Worm (Caenorhabditis elegans) whole organism, early embryonic: Measurements from ENCODE around the gene Y69E1A.5.

Source experiments
- B0310.2 ChIP-seq: sonication (generic microtip); optimal IDR thresholded peaks from 2 replicates; lab custom pipeline; 2016; ENCODE audit warnings: mild to moderate bottlenecking, missing genetic modification characterization, missing compliant biosample characterization
- F13C5.2 ChIP-seq: sonication (generic microtip); optimal IDR thresholded peaks from 2 replicates; lab custom pipeline; 2017; ENCODE audit warnings: mild to moderate bottlenecking, missing genetic modification characterization, inconsistent platforms, missing compliant biosample characterization
- aly-1 ChIP-seq: sonication (generic microtip); optimal IDR thresholded peaks from 2 replicates; lab custom pipeline; 2016; ENCODE audit warnings: missing genetic modification characterization, missing compliant biosample characterization
- ama-1 ChIP-seq: fragments of 150-350 bp; optimal IDR thresholded peaks from 2 replicates; lab custom pipeline; 2014
- ceh-13 ChIP-seq: fragments of 200-800 bp; sonication (Bioruptor generic); optimal IDR thresholded peaks from 2 replicates; lab custom pipeline; 2018; ENCODE audit warnings: mild to moderate bottlenecking, missing genetic modification characterization, missing compliant biosample characterization
- ceh-36 ChIP-seq: sonication (generic microtip); optimal IDR thresholded peaks from 2 replicates; lab custom pipeline; 2016; ENCODE audit warnings: missing genetic modification characterization, inconsistent platforms, missing compliant biosample characterization
- ets-7 ChIP-seq: sonication (generic microtip); optimal IDR thresholded peaks from 2 replicates; lab custom pipeline; 2016; ENCODE audit warnings: missing genotype, missing genetic modification characterization, missing compliant biosample characterization
- flt-1 ChIP-seq: fragments of 200-800 bp; sonication (Bioruptor generic); IDR thresholded peaks from 2 replicates; pipeline ENCODE4 v1.3.6; 2022; ENCODE audit warnings: missing genetic modification characterization, missing compliant biosample characterization
- hmbx-1 ChIP-seq: sonication (generic microtip); optimal IDR thresholded peaks from 2 replicates; lab custom pipeline; 2016; ENCODE audit warnings: mild to moderate bottlenecking, missing genetic modification characterization, missing compliant biosample characterization
- hmg-4 ChIP-seq: fragments of 200-800 bp; sonication (Bioruptor generic); optimal IDR thresholded peaks from 2 replicates; lab custom pipeline; 2018; ENCODE audit warnings: mild to moderate bottlenecking, missing genetic modification characterization, missing compliant biosample characterization
- hnd-1 ChIP-seq: sonication (generic microtip); optimal IDR thresholded peaks from 2 replicates; lab custom pipeline; 2016; ENCODE audit warnings: missing genetic modification characterization, missing compliant biosample characterization
- pes-1 ChIP-seq: fragments of 200-800 bp; sonication (Bioruptor generic); IDR thresholded peaks from 2 replicates; pipeline ENCODE4 v1.3.6; 2022; ENCODE audit warnings: missing genetic modification reagents, missing genetic modification characterization, missing compliant biosample characterization
- scrt-1 ChIP-seq: fragments of 200-800 bp; sonication (Bioruptor generic); IDR thresholded peaks from 2 replicates; pipeline ENCODE4 v1.3.6; 2022; ENCODE audit warnings: missing genetic modification characterization, missing compliant biosample characterization
- sea-1 ChIP-seq: fragments of 200-800 bp; sonication (Bioruptor generic); conservative IDR thresholded peaks from 2 replicates; pipeline ENCODE4 v1.3.6; 2022; ENCODE audit warnings: missing genetic modification characterization, missing compliant biosample characterization
- tbx-11 ChIP-seq: fragments of 200-800 bp; sonication (Bioruptor generic); IDR thresholded peaks from 2 replicates; pipeline ENCODE4 v1.3.6; 2022; ENCODE audit warnings: missing genetic modification characterization, missing compliant biosample characterization
- tbx-37 ChIP-seq: fragments of 200-800 bp; sonication (Bioruptor generic); conservative IDR thresholded peaks from 2 replicates; pipeline ENCODE4 v1.3.6; 2022; ENCODE audit warnings: missing genetic modification reagents, missing genetic modification characterization, missing compliant biosample characterization
- tra-4 ChIP-seq: sonication (generic microtip); optimal IDR thresholded peaks from 2 replicates; lab custom pipeline; 2017; ENCODE audit warnings: missing genetic modification characterization, missing compliant biosample characterization

Gene Y69E1A.5

DNA sequence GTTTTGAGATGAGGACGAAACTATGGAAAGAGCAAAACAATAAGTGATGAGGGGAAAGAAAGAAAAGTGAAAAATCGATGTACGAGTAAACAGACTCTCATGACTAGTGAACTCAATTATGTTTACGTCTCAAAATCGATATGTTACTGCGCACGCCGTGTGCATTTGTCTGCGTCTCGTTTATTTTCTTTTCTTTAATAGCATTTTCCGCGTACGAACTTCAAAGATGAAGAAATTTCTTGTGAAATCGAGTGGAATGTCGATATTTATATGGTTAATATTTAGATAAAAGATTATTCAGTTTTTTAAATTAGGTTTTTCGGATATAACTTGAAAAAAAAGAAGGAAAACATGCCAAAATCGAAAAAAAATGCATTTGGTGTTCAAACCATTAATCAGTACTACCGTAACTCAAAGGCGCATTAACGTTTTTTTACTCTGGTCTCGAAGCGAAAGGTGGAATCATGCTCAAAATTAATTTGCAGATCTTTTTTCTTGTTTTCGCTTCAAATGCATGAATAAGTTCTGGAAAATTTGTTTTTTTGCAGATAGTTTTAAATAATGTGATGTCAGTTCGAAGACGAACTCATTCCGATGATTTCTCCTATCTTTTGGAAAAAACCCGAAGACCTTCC is 20.4 kb downstream of the Y69E1A.5 start, which contains the start of gene fic-1:
Gene fic-1 (plus strand): TSS at position 549 of the 635 bp plus-strand sequence.
- no peak for TF ChIP-seq pes-1
- TF ChIP-seq tra-4 (tag; lab: Kevin White, UChicago), result no peak
- TF ChIP-seq scrt-1 (GFP tag; lab: Robert Waterston, UW), result no peak
- TF ChIP-seq hmbx-1, result no peak
- no peak for TF ChIP-seq aly-1 (tag; lab: Kevin White, UChicago)
- no peak for TF ChIP-seq F13C5.2 (tag; lab: Kevin White, UChicago)
- TF ChIP-seq sea-1 (GFP tag; lab: Robert Waterston, UW), result no peak
- no peak for TF ChIP-seq ceh-13 (GFP tag; lab: Kevin White, UChicago)
- TF ChIP-seq tbx-37, result no peak

DNA sequence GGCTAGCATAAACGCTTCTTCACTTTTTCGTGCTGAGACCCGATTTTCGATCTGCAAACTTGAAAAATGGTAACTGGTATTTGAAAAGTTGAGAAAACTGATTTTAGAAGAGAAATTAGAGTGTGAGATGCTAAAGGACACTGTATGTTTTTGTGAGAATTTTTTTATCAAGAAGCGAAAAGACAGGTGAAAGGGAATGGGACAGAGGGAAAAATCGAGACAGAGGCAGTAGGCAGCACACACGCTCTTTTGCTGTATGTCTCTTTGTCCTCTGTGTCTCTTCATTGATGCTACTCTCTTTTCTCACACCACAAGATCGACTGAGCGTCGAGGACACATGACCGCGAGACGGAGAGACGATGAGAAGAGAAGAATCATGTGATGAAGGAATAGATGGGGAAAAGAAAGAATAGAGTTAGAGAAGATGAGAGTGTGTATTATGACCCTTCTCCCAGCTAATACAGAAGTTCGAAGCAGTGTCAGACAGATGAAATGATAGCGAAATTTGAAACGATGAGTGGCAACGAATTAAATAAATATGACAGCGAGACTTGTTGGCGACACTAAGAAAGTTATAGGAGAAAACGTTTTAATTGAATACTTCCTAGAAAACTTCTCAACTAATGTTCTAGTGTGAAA is 21.5 kb downstream of the Y69E1A.5 start, which contains the start of gene lgg-2:
Gene lgg-2 (minus strand): TSS at position 51 of the 639 bp plus-strand sequence.
- TF ChIP-seq hmbx-1 (no peak), hmg-4 (GFP tag; lab: Kevin White, UChicago) (peak; percentile 45)

DNA sequence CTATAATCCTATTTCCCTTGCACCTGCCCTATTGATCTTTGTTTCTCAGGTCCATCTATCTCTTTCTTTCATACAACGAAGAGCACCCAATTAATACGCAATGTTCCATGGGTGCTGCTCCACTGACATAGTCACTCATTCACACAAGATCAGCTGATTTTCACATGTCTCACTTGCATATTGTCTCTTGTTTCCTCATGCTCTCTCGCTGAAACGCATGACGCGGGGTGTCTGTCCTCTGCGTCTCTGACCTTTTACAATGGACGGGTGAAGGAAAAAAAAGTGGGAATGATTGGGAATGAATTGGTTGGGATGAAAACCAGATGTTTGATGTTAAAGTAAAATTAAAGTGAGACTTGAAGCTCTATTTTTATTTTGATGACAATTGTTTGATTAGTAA is 22.1 kb downstream of the Y69E1A.5 start:
- no peak for TF ChIP-seq tbx-11
- peak; percentile 11 for TF ChIP-seq ets-7 (tag; lab: Kevin White, UChicago)

DNA sequence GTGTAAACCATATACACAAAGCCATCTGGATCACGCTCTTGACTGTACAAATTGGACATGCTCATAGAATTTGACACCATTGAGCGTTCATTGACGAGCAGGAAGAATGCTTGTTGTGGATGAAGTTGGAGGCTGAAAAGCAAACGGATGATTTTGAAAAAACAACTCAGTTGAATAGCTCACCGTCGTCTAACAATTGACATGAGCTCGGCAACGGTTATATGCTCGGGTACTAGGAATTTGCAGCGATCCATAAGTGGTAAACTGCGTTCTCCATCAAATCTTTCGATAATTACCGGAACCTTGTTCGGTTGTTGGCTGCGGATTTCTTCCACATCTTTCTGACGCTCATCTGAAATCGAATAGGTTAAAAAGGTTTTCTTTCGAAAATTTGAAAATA is 22.7 kb downstream of the Y69E1A.5 start:
- TF ChIP-seq aly-1 (tag; lab: Kevin White, UChicago), result no peak
- no peak for TF ChIP-seq F13C5.2 (tag; lab: Kevin White, UChicago)
- no peak for TF ChIP-seq ets-7 (tag; lab: Kevin White, UChicago)
- no peak for TF ChIP-seq pes-1
- no peak for TF ChIP-seq flt-1 (GFP tag; lab: Robert Waterston, UW)

DNA sequence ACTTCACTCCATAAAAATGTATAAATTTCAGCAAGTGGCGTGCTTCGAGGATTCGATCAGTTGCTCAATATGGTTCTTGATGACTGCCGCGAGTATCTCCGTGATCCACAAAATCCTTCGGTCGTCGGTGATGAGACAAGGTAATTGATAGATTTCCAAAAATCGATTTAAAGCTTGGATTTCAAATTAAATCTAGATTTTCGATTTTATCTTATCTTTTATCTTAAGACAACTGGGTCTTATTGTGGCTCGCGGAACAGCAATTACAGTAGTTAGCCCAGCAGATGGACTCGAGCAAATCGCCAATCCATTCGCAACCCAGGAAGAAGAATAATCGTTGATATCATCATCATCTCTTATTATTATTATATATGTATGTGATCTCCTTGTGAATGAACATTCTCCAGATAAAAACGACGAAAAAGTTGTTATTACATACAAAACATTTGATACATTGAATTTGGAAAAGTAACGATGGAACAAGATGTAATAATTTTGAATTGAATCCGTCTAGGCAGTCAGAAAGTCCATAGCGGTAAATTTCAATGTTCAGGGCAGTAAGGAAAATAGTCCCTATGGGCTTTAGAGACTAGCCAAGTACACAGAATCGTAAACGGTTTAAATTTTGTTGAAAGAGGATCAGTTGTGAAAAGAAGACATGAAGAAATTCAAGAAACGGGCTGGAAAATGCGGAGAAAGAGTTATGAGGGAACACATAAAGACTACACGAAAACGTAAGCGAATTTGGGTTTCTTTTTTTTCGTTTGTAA is 23.5 kb downstream of the Y69E1A.5 start:
- no peak for TF ChIP-seq tbx-37
- no peak for TF ChIP-seq sea-1 (GFP tag; lab: Robert Waterston, UW)
- TF ChIP-seq scrt-1 (GFP tag; lab: Robert Waterston, UW), result no peak

DNA sequence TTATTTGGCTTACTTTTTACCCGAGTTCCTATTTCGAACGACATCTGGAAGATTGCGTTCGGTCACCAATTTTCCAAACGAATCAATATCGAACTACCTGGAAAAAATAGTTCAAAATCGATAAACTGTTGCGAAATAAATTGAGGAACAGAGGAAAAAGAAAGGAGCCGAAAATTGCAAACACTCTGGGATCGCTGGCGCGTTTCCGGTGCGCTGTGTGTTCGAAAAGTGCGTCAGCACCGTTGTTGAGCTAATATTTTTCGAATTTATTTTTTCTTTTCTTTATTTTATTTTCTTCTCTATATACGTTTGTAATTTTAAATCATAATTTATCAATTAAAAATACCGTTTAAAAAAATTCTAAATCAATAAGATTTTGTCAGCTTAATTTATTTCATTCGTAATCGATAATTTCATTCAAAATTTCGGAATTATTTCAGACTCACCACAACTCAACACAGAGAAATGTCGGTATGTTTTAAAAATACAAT is 24.3 kb downstream of the Y69E1A.5 start, which contains the start of the genes dnc-1 and lsm-7:
Gene dnc-1 (minus strand): TSS at position 142 of the 491 bp plus-strand sequence.
Gene lsm-7 (plus strand): TSS at position 441 of the 491 bp plus-strand sequence.
- no peak for TF ChIP-seq ceh-13 (GFP tag; lab: Kevin White, UChicago)
- TF ChIP-seq F13C5.2 (tag; lab: Kevin White, UChicago), result peak; percentile 40
- no peak for TF ChIP-seq aly-1 (tag; lab: Kevin White, UChicago)
- no peak for TF ChIP-seq hnd-1 (tag; lab: Kevin White, UChicago)
- TF ChIP-seq hmg-4 (GFP tag; lab: Kevin White, UChicago), result no peak
- no peak for TF ChIP-seq B0310.2 (tag; lab: Kevin White, UChicago)
- no peak for TF ChIP-seq pes-1
- TF ChIP-seq tbx-11, result 0 out of 2 replicates have a peak, but pooled peaks have one; percentile 11
- TF ChIP-seq sea-1 (GFP tag; lab: Robert Waterston, UW), result no peak
- no peak for TF ChIP-seq ama-1
- TF ChIP-seq scrt-1 (GFP tag; lab: Robert Waterston, UW), result no peak
- TF ChIP-seq tra-4 (tag; lab: Kevin White, UChicago), result no peak
- TF ChIP-seq flt-1 (GFP tag; lab: Robert Waterston, UW), result no peak; the same call in 1 of the 2 replicates
- no peak for TF ChIP-seq hmbx-1
- TF ChIP-seq ceh-36 (tag; lab: Kevin White, UChicago), result no peak
- TF ChIP-seq tbx-37, result no peak
- no peak for TF ChIP-seq ets-7 (tag; lab: Kevin White, UChicago)

DNA sequence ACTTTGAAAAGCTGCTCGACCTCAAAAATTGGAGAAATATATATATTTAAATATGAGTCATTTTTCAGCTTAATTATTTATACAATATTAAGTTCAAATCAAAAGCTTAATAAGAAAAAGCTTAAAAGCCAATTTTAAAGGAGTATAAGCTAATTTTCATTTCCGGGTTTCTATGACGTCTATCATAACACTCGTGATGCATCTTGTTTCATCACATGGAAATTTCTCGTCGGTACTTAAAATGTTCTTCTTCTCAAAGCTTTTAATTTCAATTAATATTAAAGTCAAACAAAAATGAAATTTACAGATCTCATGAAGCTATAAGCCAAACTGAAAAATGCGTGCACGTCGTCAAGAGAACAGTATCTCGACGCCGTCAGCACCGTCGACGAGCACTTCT is 37.7 kb downstream of the Y69E1A.5 start, which contains the start of gene rbr-2:
Gene rbr-2 (plus strand): TSS at position 301 of the 400 bp plus-strand sequence.
- TF ChIP-seq tbx-11 (no peak), F13C5.2 (tag; lab: Kevin White, UChicago) (no peak), tbx-37 (no peak), pes-1 (no peak), aly-1 (tag; lab: Kevin White, UChicago) (no peak), hmg-4 (GFP tag; lab: Kevin White, UChicago) (no peak), hmbx-1 (no peak), sea-1 (GFP tag; lab: Robert Waterston, UW) (no peak), hnd-1 (tag; lab: Kevin White, UChicago) (no peak), ama-1 (no peak), scrt-1 (GFP tag; lab: Robert Waterston, UW) (no peak)
